Worm (Caenorhabditis elegans): Measurements from ENCODE around the gene T14G8.2.

Gene T14G8.2

ce11 chrX:12844170-12844569 is 13.6 kb upstream of the T14G8.2 start:
- no peak for TF ChIP-seq mxl-1 (tag; optimal IDR thresholded peaks at IDR 0.05)
- TF ChIP-seq lsy-27 (tag; optimal IDR thresholded peaks at IDR 0.05; ENCODE audit: borderline replicate concordance, insufficient read depth): no peak
- no peak for TF ChIP-seq sptf-2 (GFP tag; optimal IDR thresholded peaks at IDR 0.05)
- no peak for TF ChIP-seq lin-35 (GFP tag; optimal IDR thresholded peaks at IDR 0.05)
- TF ChIP-seq C06A6.2 (GFP tag; conservative IDR thresholded peaks at IDR 0.05): no peak
- no peak for TF ChIP-seq lin-26 (GFP tag; IDR thresholded peaks at IDR 0.05)

- TF ChIP-seq B0019.2 (GFP tag; conservative IDR thresholded peaks at IDR 0.05) (no peak), pha-4 (tag; optimal IDR thresholded peaks at IDR 0.05) (no peak), pbrm-1 (GFP tag; IDR thresholded peaks at IDR 0.05) (no peak), let-607 (tag; optimal IDR thresholded peaks at IDR 0.05) (no peak), Y53F4B.3 (GFP tag; IDR thresholded peaks at IDR 0.05) (no peak), T07F8.4 (tag; optimal IDR thresholded peaks at IDR 0.05) (no peak), fkh-3 (tag; optimal IDR thresholded peaks at IDR 0.05) (no peak)
These were observed 11.8 kb upstream of the T14G8.2 start, which contains the start of gene C52G5.3 for ce11 chrX:12846043-12846442. C52G5.3 (minus strand) TSS chrX:12846143.

ce11 chrX:12852575-12852974 is 5.2 kb upstream of the T14G8.2 start, which contains the start of gene chd-3:
chd-3 (minus strand) TSS chrX:12852601.
- TF ChIP-seq mcd-1 (GFP tag; IDR thresholded peaks at IDR 0.05) (peak; percentile 41; the same call in 1 of the 2 replicates), hsf-1 (GFP tag; IDR thresholded peaks at IDR 0.05) (no peak)

ce11 chrX:12853079-12853478 is 4.7 kb upstream of the T14G8.2 start:
- peak; percentile 37 for TF ChIP-seq nhr-80 (tag; optimal IDR thresholded peaks at IDR 0.05)
- TF ChIP-seq unc-62 (GFP tag; optimal IDR thresholded peaks at IDR 0.05): no peak
- no peak for TF ChIP-seq B0336.3 (GFP tag; IDR thresholded peaks at IDR 0.05)

DNA sequence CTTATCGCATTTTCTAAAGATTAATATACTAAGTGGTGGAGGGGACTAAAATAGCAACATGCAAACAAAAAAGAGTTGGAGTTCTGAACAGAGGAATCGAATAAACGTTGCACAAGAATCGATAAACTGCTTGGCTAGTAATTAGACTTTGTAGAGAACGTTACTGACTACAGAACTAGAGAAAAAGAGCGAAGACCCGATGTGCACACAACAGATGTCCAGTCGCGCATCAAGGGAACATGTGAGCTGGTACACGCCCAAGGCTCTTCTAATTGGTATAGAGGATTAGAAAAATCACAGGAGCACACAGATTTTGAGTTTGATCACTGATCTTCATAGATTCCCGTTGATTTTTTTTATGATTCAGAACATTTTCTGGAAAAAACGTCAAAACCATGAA is 3.7 kb upstream of the T14G8.2 start:
- no peak for TF ChIP-seq atf-7 (tag; optimal IDR thresholded peaks at IDR 0.05)
- no peak for TF ChIP-seq rcor-1 (GFP tag; IDR thresholded peaks at IDR 0.05)
- TF ChIP-seq hlh-26 (GFP tag; conservative IDR thresholded peaks at IDR 0.05): no peak
- TF ChIP-seq T26A5.8 (tag; optimal IDR thresholded peaks at IDR 0.05): no peak
- TF ChIP-seq rpc-1 (optimal IDR thresholded peaks at IDR 0.05): no peak
- no peak for TF ChIP-seq rpc-1 (tag; optimal IDR thresholded peaks at IDR 0.05)
- no peak for TF ChIP-seq madf-3 (GFP tag; IDR thresholded peaks at IDR 0.05)

DNA sequence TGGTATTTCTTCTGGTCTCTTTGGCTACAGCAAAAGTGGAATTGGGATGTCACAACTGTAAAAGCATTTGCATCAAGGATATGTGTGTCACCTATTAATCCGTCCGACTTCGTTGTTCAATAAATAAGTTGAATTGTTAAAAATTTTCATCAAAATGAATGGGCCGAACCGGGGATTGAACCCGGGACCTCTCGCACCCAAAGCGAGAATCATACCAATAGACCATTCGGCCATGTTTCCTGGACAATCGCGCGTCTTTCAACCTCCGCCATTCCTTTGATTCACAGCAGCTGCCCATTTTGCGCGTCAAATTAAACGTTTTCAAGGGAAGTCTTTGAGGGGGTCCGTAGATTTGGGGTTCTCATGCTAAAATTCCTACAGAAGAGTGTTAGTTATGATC is 3.1 kb upstream of the T14G8.2 start:
- TF ChIP-seq B0336.3 (GFP tag; IDR thresholded peaks at IDR 0.05) (no peak), ekl-4 (GFP tag; IDR thresholded peaks at IDR 0.05) (0 out of 2 replicates have a peak, but pooled peaks have one; percentile 26), rpc-1 (optimal IDR thresholded peaks at IDR 0.05) (peak; percentile 57), rpc-1 (tag; optimal IDR thresholded peaks at IDR 0.05) (peak; percentile 72), F37B4.10 (GFP tag; IDR thresholded peaks at IDR 0.05) (no peak), lin-26 (GFP tag; IDR thresholded peaks at IDR 0.05) (peak; percentile 51), dpl-1 (GFP tag; optimal IDR thresholded peaks at IDR 0.05) (no peak), hmg-1.2 (GFP tag; IDR thresholded peaks at IDR 0.05) (peak; percentile 62), ceh-91 (GFP tag; IDR thresholded peaks at IDR 0.05) (no peak), B0261.1 (tag; optimal IDR thresholded peaks at IDR 0.05) (peak; percentile 66), dox-1 (GFP tag; IDR thresholded peaks at IDR 0.05) (peak; percentile 36; the same call in 1 of the 2 replicates), die-1 (tag; optimal IDR thresholded peaks at IDR 0.05) (peak; percentile 53), tbp1 (GFP tag; optimal IDR thresholded peaks at IDR 0.05) (peak; percentile 84), pbrm-1 (GFP tag; IDR thresholded peaks at IDR 0.05) (peak; percentile 45; the same call in 1 of the 2 replicates), cebp-1 (GFP tag; IDR thresholded peaks at IDR 0.05) (0 out of 2 replicates have a peak, but pooled peaks have one; percentile 10), cebp-1 (tag; optimal IDR thresholded peaks at IDR 0.05) (no peak), egl-44 (GFP tag; IDR thresholded peaks at IDR 0.05) (0 out of 2 replicates have a peak, but pooled peaks have one; percentile 19), ztf-25 (GFP tag; IDR thresholded peaks at IDR 0.05) (0 out of 2 replicates have a peak, but pooled peaks have one; percentile 51), ztf-18 (tag; optimal IDR thresholded peaks at IDR 0.05) (no peak), nhr-90 (tag; optimal IDR thresholded peaks at IDR 0.05) (peak; percentile 11), D2030.7 (GFP tag; IDR thresholded peaks at IDR 0.05) (peak; percentile 65)

Measured in whole organism, young adult.